Fruit fly (Drosophila melanogaster): Measurements from ENCODE around the gene Sptz.

dm6 chr3R:11407733-11408134 lies 14.2 kb upstream of the Sptz start, which contains the start of gene mRpL40:
- TF ChIP-seq Eip75B (GFP tag; optimal IDR thresholded peaks at IDR 0.05): no peak
- TF ChIP-seq Met (GFP tag; optimal IDR thresholded peaks at IDR 0.05): no peak
- TF ChIP-seq acj6 (GFP tag; optimal IDR thresholded peaks at IDR 0.05): no peak

All from whole organism, prepupa.